Worm (Caenorhabditis elegans): ENCODE measurements around the gene pha-4.

- TF ChIP-seq ama-1 (optimal IDR thresholded peaks at IDR 0.05) (no peak), tra-4 (tag; optimal IDR thresholded peaks at IDR 0.05) (no peak), sea-1 (GFP tag; conservative IDR thresholded peaks at IDR 0.05) (no peak), B0310.2 (tag; optimal IDR thresholded peaks at IDR 0.05) (no peak), hmg-4 (GFP tag; optimal IDR thresholded peaks at IDR 0.05) (no peak), aly-1 (tag; optimal IDR thresholded peaks at IDR 0.05) (no peak), flt-1 (GFP tag; IDR thresholded peaks at IDR 0.05) (no peak), tbx-37 (GFP tag; conservative IDR thresholded peaks at IDR 0.05) (no peak)
Observed at ce11 chrV:20782188-20782587, 29.3 kb downstream of the pha-4 start.
